Worm (Caenorhabditis elegans) whole organism, late embryonic: ENCODE measurements around the gene mxl-2.

ENCODE experiments used
- nfya-1 ChIP-seq: sonication (generic microtip); optimal IDR thresholded peaks from 2 replicates; lab custom pipeline; 2017; ENCODE audit warnings: missing genetic modification characterization, mild to moderate bottlenecking, missing compliant biosample characterization, antibody characterized with exemption, moderate library complexity
- pag-3 ChIP-seq: sonication (generic microtip); optimal IDR thresholded peaks from 2 replicates; lab custom pipeline; 2016; ENCODE audit warnings: missing compliant biosample characterization, missing genetic modification characterization, borderline replicate concordance
- sox-2 ChIP-seq: fragments of 200-800 bp; sonication (Bioruptor generic); IDR thresholded peaks from 2 replicates; pipeline ENCODE4 v1.3.6; 2022; ENCODE audit warnings: missing genetic modification reagents, missing genetic modification characterization, missing compliant biosample characterization
- tbx-2 ChIP-seq: sonication (generic microtip); optimal IDR thresholded peaks from 2 replicates; lab custom pipeline; 2016; ENCODE audit warnings: missing genetic modification characterization, missing compliant biosample characterization

- TF ChIP-seq tbx-2 (tag; lab: Kevin White, UChicago) = no peak
- TF ChIP-seq pag-3 (tag; lab: Kevin White, UChicago) = no peak
- no peak for TF ChIP-seq sox-2 (GFP tag; lab: Robert Waterston, UW)
- no peak for TF ChIP-seq nfya-1 (tag; lab: Kevin White, UChicago)
Observed at ce11 chrIII:187829-188228, at the start of gene mxl-2.
